Fruit fly (Drosophila melanogaster) whole organism, embryonic: ENCODE measurements around the gene Rnf146.

Experiments
- B-H1 ChIP-seq: fragments of 200-800 bp; sonication (Bioruptor generic); IDR thresholded peaks from 3 replicates; pipeline ENCODE4 v1.3.6; 2022; ENCODE audit warnings: missing biosample characterization, missing genetic modification characterization
- B-H2 ChIP-seq: fragments of 200-800 bp; sonication (Bioruptor generic); optimal IDR thresholded peaks from 2 replicates; lab custom pipeline; 2018; ENCODE audit warnings: missing biosample characterization, mild to moderate bottlenecking, missing genetic modification characterization
- BtbVII ChIP-seq: fragments of 200-800 bp; sonication (Bioruptor generic); optimal IDR thresholded peaks from 3 replicates; lab custom pipeline; 2017; ENCODE audit warnings: missing biosample characterization, mild to moderate bottlenecking, missing genetic modification characterization
- CG10209 ChIP-seq: fragments of 200-800 bp; sonication (Bioruptor generic); optimal IDR thresholded peaks from 3 replicates; lab custom pipeline; 2017; ENCODE audit warnings: missing biosample characterization, mild to moderate bottlenecking, missing genetic modification characterization, missing genetic modification reagents
- CG10321 ChIP-seq: fragments of 200-800 bp; sonication (Bioruptor generic); IDR thresholded peaks from 2 replicates; pipeline ENCODE4 v1.3.6; 2022; ENCODE audit warnings: missing biosample characterization, missing genetic modification characterization
- CG10565 ChIP-seq: fragments of 200-800 bp; sonication (Bioruptor generic); optimal IDR thresholded peaks from 3 replicates; lab custom pipeline; 2016; ENCODE audit warnings: missing biosample characterization, mild to moderate bottlenecking, missing genetic modification characterization
- CG11398 ChIP-seq: fragments of 200-800 bp; sonication (Bioruptor generic); optimal IDR thresholded peaks from 2 replicates; lab custom pipeline; 2016; ENCODE audit warnings: missing biosample characterization, missing genetic modification characterization
- CG11560 ChIP-seq: fragments of 200-800 bp; sonication (Bioruptor generic); IDR thresholded peaks from 3 replicates; pipeline ENCODE4 v1.3.6; 2022; ENCODE audit warnings: missing biosample characterization, missing genetic modification characterization
- CG12769 ChIP-seq: fragments of 200-800 bp; sonication (Bioruptor generic); optimal IDR thresholded peaks from 2 replicates; lab custom pipeline; 2019; ENCODE audit warnings: missing biosample characterization, mild to moderate bottlenecking, missing genetic modification characterization, moderate library complexity
- CG13894 ChIP-seq: fragments of 200-800 bp; sonication (Bioruptor generic); optimal IDR thresholded peaks from 3 replicates; lab custom pipeline; 2018; ENCODE audit warnings: missing biosample characterization, mild to moderate bottlenecking, missing genetic modification characterization, moderate library complexity
- CG14014 ChIP-seq: fragments of 200-800 bp; sonication (Bioruptor generic); IDR thresholded peaks from 2 replicates; pipeline ENCODE4 v1.3.6; 2022; ENCODE audit warnings: missing biosample characterization, missing genetic modification characterization
- CG14050 ChIP-seq: fragments of 200-800 bp; sonication (Bioruptor generic); IDR thresholded peaks from 3 replicates; pipeline ENCODE4 v1.3.6; 2022; ENCODE audit warnings: missing biosample characterization, missing genetic modification characterization
- CG14710 ChIP-seq: fragments of 200-800 bp; sonication (Bioruptor generic); optimal IDR thresholded peaks from 3 replicates; lab custom pipeline; 2019; ENCODE audit warnings: missing biosample characterization, mild to moderate bottlenecking, missing genetic modification characterization, moderate library complexity
- CG15514 ChIP-seq: fragments of 200-800 bp; sonication (Bioruptor generic); optimal IDR thresholded peaks from 3 replicates; lab custom pipeline; 2017; ENCODE audit warnings: missing biosample characterization, missing genetic modification characterization, mild to moderate bottlenecking, moderate library complexity, missing genetic modification reagents
- CG17912 ChIP-seq: fragments of 200-800 bp; sonication (Bioruptor generic); optimal IDR thresholded peaks from 2 replicates; lab custom pipeline; 2018; ENCODE audit warnings: missing biosample characterization, mild to moderate bottlenecking, missing genetic modification characterization
- CG2129 ChIP-seq: fragments of 200-800 bp; sonication (Bioruptor generic); IDR thresholded peaks from 2 replicates; pipeline ENCODE4 v1.3.6; 2022; ENCODE audit warnings: missing biosample characterization, missing genetic modification characterization; ENCODE audit not compliant: partially characterized antibody
- CG2875 ChIP-seq: fragments of 200-800 bp; sonication (Bioruptor generic); optimal IDR thresholded peaks from 2 replicates; lab custom pipeline; 2017; ENCODE audit warnings: missing biosample characterization, mild to moderate bottlenecking, missing genetic modification characterization, missing genetic modification reagents
- CG3281 ChIP-seq: fragments of 200-800 bp; sonication (Bioruptor generic); optimal IDR thresholded peaks from 3 replicates; lab custom pipeline; 2017; ENCODE audit warnings: missing biosample characterization, mild to moderate bottlenecking, missing genetic modification characterization
- CG33557 ChIP-seq: fragments of 200-800 bp; sonication (Bioruptor generic); optimal IDR thresholded peaks from 2 replicates; lab custom pipeline; 2019; ENCODE audit warnings: missing biosample characterization, mild to moderate bottlenecking, missing genetic modification characterization, moderate library complexity
- CG34422 ChIP-seq: fragments of 200-800 bp; sonication (Bioruptor generic); IDR thresholded peaks from 3 replicates; pipeline ENCODE4 v1.3.6; 2022; ENCODE audit warnings: missing biosample characterization, missing genetic modification characterization
- CG42726 ChIP-seq: fragments of 200-800 bp; sonication (Bioruptor generic); IDR thresholded peaks from 2 replicates; pipeline ENCODE4 v1.3.6; 2022; ENCODE audit warnings: missing biosample characterization, missing genetic modification characterization; ENCODE audit not compliant: partially characterized antibody
- CG4424 ChIP-seq: fragments of 200-800 bp; sonication (Bioruptor generic); optimal IDR thresholded peaks from 3 replicates; lab custom pipeline; 2016; ENCODE audit warnings: missing biosample characterization, missing genetic modification characterization
- CG4730 ChIP-seq: fragments of 200-800 bp; sonication (Bioruptor generic); IDR thresholded peaks from 2 replicates; pipeline ENCODE4 v1.3.6; 2022; ENCODE audit warnings: missing biosample characterization, missing genetic modification characterization
- CG6272 ChIP-seq: fragments of 200-800 bp; sonication (Bioruptor generic); IDR thresholded peaks from 2 replicates; pipeline ENCODE4 v1.3.6; 2022; ENCODE audit warnings: missing biosample characterization, missing genetic modification characterization
- CG8924 ChIP-seq: fragments of 200-800 bp; optimal IDR thresholded peaks from 3 replicates; lab custom pipeline; 2019; ENCODE audit warnings: missing biosample characterization, mild to moderate bottlenecking, missing genetic modification characterization, moderate library complexity
- Doc3 ChIP-seq: fragments of 200-800 bp; sonication (Bioruptor generic); IDR thresholded peaks from 3 replicates; pipeline ENCODE4 v1.3.6; 2022; ENCODE audit warnings: missing biosample characterization, missing genetic modification characterization; ENCODE audit not compliant: partially characterized antibody
- Dp ChIP-seq: fragments of 200-800 bp; sonication (Bioruptor generic); optimal IDR thresholded peaks from 2 replicates; lab custom pipeline; 2018; ENCODE audit warnings: missing biosample characterization, mild to moderate bottlenecking, missing genetic modification characterization, moderate library complexity
- GATAe ChIP-seq: fragments of 200-800 bp; sonication (Bioruptor generic); conservative IDR thresholded peaks from 2 replicates; pipeline ENCODE4 v1.3.6; 2022; ENCODE audit warnings: missing biosample characterization, missing genetic modification characterization
- PHDP ChIP-seq: fragments of 200-800 bp; sonication (Bioruptor generic); optimal IDR thresholded peaks from 3 replicates; lab custom pipeline; 2018; ENCODE audit warnings: missing biosample characterization, mild to moderate bottlenecking, missing genetic modification characterization, moderate library complexity
- Poxn ChIP-seq: fragments of 200-800 bp; sonication (Bioruptor generic); IDR thresholded peaks from 2 replicates; pipeline ENCODE4 v1.3.6; 2022; ENCODE audit warnings: missing biosample characterization, missing genetic modification characterization
- Ravus ChIP-seq: fragments of 200-800 bp; sonication (Bioruptor generic); IDR thresholded peaks from 2 replicates; pipeline ENCODE4 v1.3.6; 2022; ENCODE audit warnings: missing biosample characterization, missing genetic modification characterization
- Rfx ChIP-seq: fragments of 200-800 bp; sonication (Bioruptor generic); IDR thresholded peaks from 2 replicates; pipeline ENCODE4 v1.3.6; 2022; ENCODE audit warnings: missing biosample characterization, missing genetic modification characterization
- Sry-β ChIP-seq: fragments of 200-800 bp; sonication (Bioruptor generic); optimal IDR thresholded peaks from 2 replicates; lab custom pipeline; 2018; ENCODE audit warnings: missing biosample characterization, mild to moderate bottlenecking, missing genetic modification characterization, moderate library complexity
- ase ChIP-seq: fragments of 200-800 bp; sonication (Bioruptor generic); IDR thresholded peaks from 3 replicates; pipeline ENCODE4 v1.3.6; 2022; ENCODE audit warnings: missing biosample characterization, missing genetic modification characterization
- bsh ChIP-seq, 2 experiments: fragments of 200-800 bp; sonication (Bioruptor generic); optimal IDR thresholded peaks; 2 replicates each; lab custom pipeline; 2017 to 2018; ENCODE audit warnings: mild to moderate bottlenecking in 2 of 2, missing biosample characterization in 2 of 2, missing genetic modification characterization in 2 of 2, moderate library complexity in 1 of 2
- cato ChIP-seq: fragments of 200-800 bp; sonication (Bioruptor generic); optimal IDR thresholded peaks from 2 replicates; lab custom pipeline; 2016; ENCODE audit warnings: missing biosample characterization, missing genetic modification characterization, borderline replicate concordance
- caup ChIP-seq: fragments of 200-800 bp; sonication (Bioruptor generic); optimal IDR thresholded peaks from 3 replicates; lab custom pipeline; 2017; ENCODE audit warnings: missing biosample characterization, mild to moderate bottlenecking, missing genetic modification characterization, moderate library complexity; ENCODE audit not compliant: severe bottlenecking
- dan ChIP-seq: fragments of 200-800 bp; sonication (Bioruptor generic); IDR thresholded peaks from 2 replicates; pipeline ENCODE4 v1.3.6; 2022; ENCODE audit warnings: missing biosample characterization, missing genetic modification characterization
- fd64A ChIP-seq: fragments of 200-800 bp; sonication (Bioruptor generic); optimal IDR thresholded peaks from 3 replicates; lab custom pipeline; 2018; ENCODE audit warnings: missing biosample characterization, mild to moderate bottlenecking, missing genetic modification characterization
- hbn ChIP-seq: fragments of 200-800 bp; sonication (Bioruptor generic); IDR thresholded peaks from 2 replicates; pipeline ENCODE4 v1.3.6; 2022; ENCODE audit warnings: missing biosample characterization, missing genetic modification characterization; ENCODE audit not compliant: partially characterized antibody
- knrl ChIP-seq: fragments of 200-800 bp; sonication (Bioruptor generic); IDR thresholded peaks from 3 replicates; pipeline ENCODE4 v1.3.6; 2022; ENCODE audit warnings: missing biosample characterization, missing genetic modification characterization; ENCODE audit not compliant: partially characterized antibody
- otp ChIP-seq: fragments of 200-800 bp; sonication (Bioruptor generic); IDR thresholded peaks from 3 replicates; pipeline ENCODE4, ENCODE4 v1.3.6; 2022; ENCODE audit warnings: missing biosample characterization, missing genetic modification characterization
- p53 ChIP-seq: fragments of 200-800 bp; sonication (Bioruptor generic); optimal IDR thresholded peaks from 2 replicates; lab custom pipeline; 2016; ENCODE audit warnings: missing biosample characterization, missing genetic modification characterization
- peb ChIP-seq: fragments of 200-800 bp; sonication (Bioruptor generic); IDR thresholded peaks from 2 replicates; pipeline ENCODE4 v1.3.6; 2022; ENCODE audit warnings: missing biosample characterization, missing genetic modification characterization
- pzg ChIP-seq: fragments of 200-800 bp; sonication (Bioruptor generic); optimal IDR thresholded peaks from 3 replicates; lab custom pipeline; 2018; ENCODE audit warnings: missing biosample characterization, mild to moderate bottlenecking, missing genetic modification characterization, moderate library complexity
- repo ChIP-seq: fragments of 200-800 bp; sonication (Bioruptor generic); optimal IDR thresholded peaks from 2 replicates; lab custom pipeline; 2016; ENCODE audit warnings: missing biosample characterization, missing genetic modification characterization
- slbo ChIP-seq: fragments of 200-800 bp; sonication (Bioruptor generic); IDR thresholded peaks from 2 replicates; pipeline ENCODE4 v1.3.6; 2022; ENCODE audit warnings: missing biosample characterization, missing genetic modification characterization
- stc ChIP-seq: fragments of 200-800 bp; sonication (Bioruptor generic); IDR thresholded peaks from 2 replicates; pipeline ENCODE4 v1.3.6; 2022; ENCODE audit warnings: missing biosample characterization, missing genetic modification characterization
- tx ChIP-seq: fragments of 200-800 bp; sonication (Bioruptor generic); optimal IDR thresholded peaks from 2 replicates; lab custom pipeline; 2016; ENCODE audit warnings: missing biosample characterization, missing genetic modification characterization
- yki ChIP-seq: fragments of >200 bp; optimal IDR thresholded peaks from 3 replicates; lab custom pipeline; 2018

The Rnf146 gene

DNA sequence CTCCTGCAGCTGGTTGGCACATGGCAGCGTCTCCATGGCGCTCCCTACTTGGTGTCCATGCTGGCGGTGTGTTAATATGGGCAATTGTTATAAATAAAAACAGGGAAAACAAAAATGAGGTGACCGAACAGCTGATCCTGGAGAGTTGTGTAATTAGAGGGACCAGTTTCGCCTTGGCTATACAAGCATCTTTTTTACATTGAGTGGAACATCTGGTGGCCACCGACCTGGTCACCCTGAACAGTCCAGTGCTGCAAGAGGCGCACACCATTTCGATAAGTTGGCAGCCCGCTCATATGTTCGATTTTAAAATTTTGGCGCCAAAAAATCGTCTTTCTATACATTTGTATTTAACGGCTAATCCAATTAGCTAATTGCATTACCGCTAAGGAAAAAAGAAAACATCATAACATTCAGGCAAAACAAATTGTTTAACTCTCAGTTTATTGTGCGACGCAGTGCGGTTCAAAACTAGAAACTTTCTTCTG, 44.6 kb upstream of the Rnf146 start, which contains the start of the genes CG8765 and Gbeta76C (continued):
- peak; percentile 99 for TF ChIP-seq pzg (GFP tag; lab: Kevin White, UChicago)
- TF ChIP-seq CG34422 (GFP tag; lab: Robert Waterston, UW) = peak; percentile 42; the same call in 1 of the 3 replicates
- TF ChIP-seq CG11398 (GFP tag; lab: Kevin White, UChicago) = peak; percentile 20
- no peak for TF ChIP-seq stc (GFP tag; lab: Robert Waterston, UW)
- no peak for TF ChIP-seq CG4424 (GFP tag; lab: Kevin White, UChicago)
- TF ChIP-seq PHDP = no peak
- TF ChIP-seq knrl (GFP tag; lab: Robert Waterston, UW) = peak; percentile 55; the same call in 1 of the 3 replicates
- no peak for TF ChIP-seq BtbVII (GFP tag; lab: Kevin White, UChicago)
- no peak for TF ChIP-seq CG6272 (GFP tag; lab: Robert Waterston, UW)
- no peak for TF ChIP-seq Poxn (GFP tag; lab: Robert Waterston, UW)
- TF ChIP-seq slbo (GFP tag; lab: Robert Waterston, UW) = peak; percentile 70
- no peak for TF ChIP-seq yki
- no peak for TF ChIP-seq ase (GFP tag; lab: Robert Waterston, UW)
- TF ChIP-seq CG3281 (GFP tag; lab: Kevin White, UChicago) = no peak
- no peak for TF ChIP-seq CG33557 (GFP tag; lab: Kevin White, UChicago)
- TF ChIP-seq bsh (GFP tag; optimal IDR thresholded peaks at IDR 0.05; lab: Kevin White, UChicago) = no peak
- no peak for TF ChIP-seq peb (GFP tag; lab: Robert Waterston, UW)
- no peak for TF ChIP-seq cato (GFP tag; lab: Kevin White, UChicago)
- TF ChIP-seq dan (GFP tag; lab: Robert Waterston, UW) = no peak
- TF ChIP-seq CG13894 (tag; lab: Kevin White, UChicago) = peak; percentile 41
- TF ChIP-seq fd64A (GFP tag; lab: Kevin White, UChicago) = no peak
- no peak for TF ChIP-seq Doc3 (GFP tag; lab: Robert Waterston, UW)
- peak; percentile 55 for TF ChIP-seq caup (GFP tag; lab: Kevin White, UChicago)
- TF ChIP-seq tx (GFP tag; lab: Kevin White, UChicago) = peak; percentile 52
- no peak for TF ChIP-seq CG10565 (GFP tag; lab: Kevin White, UChicago)
- peak; percentile 75 for TF ChIP-seq Rfx (GFP tag; lab: Robert Waterston, UW)
- TF ChIP-seq CG14014 (GFP tag; lab: Robert Waterston, UW) = no peak
- TF ChIP-seq CG2129 (GFP tag; lab: Robert Waterston, UW) = no peak
- no peak for TF ChIP-seq CG11560 (tag; lab: Robert Waterston, UW)
- TF ChIP-seq Dp (GFP tag; lab: Kevin White, UChicago) = peak; percentile 99
- TF ChIP-seq CG42726 (GFP tag; lab: Robert Waterston, UW) = 0 out of 2 replicates have a peak, but pooled peaks have one; percentile 41
- peak; percentile 35 for TF ChIP-seq p53 (GFP tag; lab: Kevin White, UChicago)
- TF ChIP-seq CG14710 (tag; lab: Kevin White, UChicago) = peak; percentile 65
- TF ChIP-seq CG10209 (GFP tag; lab: Kevin White, UChicago) = no peak
- TF ChIP-seq CG15514 (GFP tag; lab: Kevin White, UChicago) = peak; percentile 88
- TF ChIP-seq CG2875 (GFP tag; lab: Kevin White, UChicago) = peak; percentile 26
- no peak for TF ChIP-seq Ravus (GFP tag; lab: Robert Waterston, UW)
- no peak for TF ChIP-seq GATAe (GFP tag; lab: Robert Waterston, UW)
- TF ChIP-seq hbn = no peak
- no peak for TF ChIP-seq CG10321 (GFP tag; lab: Robert Waterston, UW)
- TF ChIP-seq repo (GFP tag; lab: Kevin White, UChicago) = peak; percentile 10
- peak; percentile 89 for TF ChIP-seq CG12769 (tag; lab: Kevin White, UChicago)
- peak; percentile 66 for TF ChIP-seq B-H2
- TF ChIP-seq CG14050 (GFP tag; lab: Robert Waterston, UW) = no peak
- TF ChIP-seq CG4730 (GFP tag; lab: Robert Waterston, UW) = no peak
- no peak for TF ChIP-seq Sry-β (GFP tag; lab: Kevin White, UChicago)
- TF ChIP-seq otp (GFP tag; lab: Robert Waterston, UW) = 0 out of 3 replicates have a peak, but pooled peaks have one; percentile 15
- TF ChIP-seq CG17912 = no peak
- peak; percentile 37 for TF ChIP-seq CG8924 (tag; lab: Kevin White, UChicago)
- no peak for TF ChIP-seq B-H1 (GFP tag; lab: Robert Waterston, UW)
